Worm (Caenorhabditis elegans) whole organism, early embryonic: ENCODE results near the gene F46C5.6.

Source experiments
- B0310.2 ChIP-seq: sonication (generic microtip); optimal IDR thresholded peaks from 2 replicates; lab custom pipeline; 2016; ENCODE audit warnings: mild to moderate bottlenecking, missing genetic modification characterization, missing compliant biosample characterization
- F13C5.2 ChIP-seq: sonication (generic microtip); optimal IDR thresholded peaks from 2 replicates; lab custom pipeline; 2017; ENCODE audit warnings: mild to moderate bottlenecking, missing genetic modification characterization, inconsistent platforms, missing compliant biosample characterization
- aly-1 ChIP-seq: sonication (generic microtip); optimal IDR thresholded peaks from 2 replicates; lab custom pipeline; 2016; ENCODE audit warnings: missing genetic modification characterization, missing compliant biosample characterization
- ama-1 ChIP-seq: fragments of 150-350 bp; optimal IDR thresholded peaks from 2 replicates; lab custom pipeline; 2014
- ceh-13 ChIP-seq: fragments of 200-800 bp; sonication (Bioruptor generic); optimal IDR thresholded peaks from 2 replicates; lab custom pipeline; 2018; ENCODE audit warnings: mild to moderate bottlenecking, missing genetic modification characterization, missing compliant biosample characterization
- ceh-36 ChIP-seq: sonication (generic microtip); optimal IDR thresholded peaks from 2 replicates; lab custom pipeline; 2016; ENCODE audit warnings: missing genetic modification characterization, inconsistent platforms, missing compliant biosample characterization
- ets-7 ChIP-seq: sonication (generic microtip); optimal IDR thresholded peaks from 2 replicates; lab custom pipeline; 2016; ENCODE audit warnings: missing genotype, missing genetic modification characterization, missing compliant biosample characterization
- flt-1 ChIP-seq: fragments of 200-800 bp; sonication (Bioruptor generic); IDR thresholded peaks from 2 replicates; pipeline ENCODE4 v1.3.6; 2022; ENCODE audit warnings: missing genetic modification characterization, missing compliant biosample characterization
- hmbx-1 ChIP-seq: sonication (generic microtip); optimal IDR thresholded peaks from 2 replicates; lab custom pipeline; 2016; ENCODE audit warnings: mild to moderate bottlenecking, missing genetic modification characterization, missing compliant biosample characterization
- hmg-4 ChIP-seq: fragments of 200-800 bp; sonication (Bioruptor generic); optimal IDR thresholded peaks from 2 replicates; lab custom pipeline; 2018; ENCODE audit warnings: mild to moderate bottlenecking, missing genetic modification characterization, missing compliant biosample characterization
- hnd-1 ChIP-seq: sonication (generic microtip); optimal IDR thresholded peaks from 2 replicates; lab custom pipeline; 2016; ENCODE audit warnings: missing genetic modification characterization, missing compliant biosample characterization
- pes-1 ChIP-seq: fragments of 200-800 bp; sonication (Bioruptor generic); IDR thresholded peaks from 2 replicates; pipeline ENCODE4 v1.3.6; 2022; ENCODE audit warnings: missing genetic modification reagents, missing genetic modification characterization, missing compliant biosample characterization
- scrt-1 ChIP-seq: fragments of 200-800 bp; sonication (Bioruptor generic); IDR thresholded peaks from 2 replicates; pipeline ENCODE4 v1.3.6; 2022; ENCODE audit warnings: missing genetic modification characterization, missing compliant biosample characterization
- sea-1 ChIP-seq: fragments of 200-800 bp; sonication (Bioruptor generic); conservative IDR thresholded peaks from 2 replicates; pipeline ENCODE4 v1.3.6; 2022; ENCODE audit warnings: missing genetic modification characterization, missing compliant biosample characterization
- tbx-11 ChIP-seq: fragments of 200-800 bp; sonication (Bioruptor generic); IDR thresholded peaks from 2 replicates; pipeline ENCODE4 v1.3.6; 2022; ENCODE audit warnings: missing genetic modification characterization, missing compliant biosample characterization
- tbx-37 ChIP-seq: fragments of 200-800 bp; sonication (Bioruptor generic); conservative IDR thresholded peaks from 2 replicates; pipeline ENCODE4 v1.3.6; 2022; ENCODE audit warnings: missing genetic modification reagents, missing genetic modification characterization, missing compliant biosample characterization
- tra-4 ChIP-seq: sonication (generic microtip); optimal IDR thresholded peaks from 2 replicates; lab custom pipeline; 2017; ENCODE audit warnings: missing genetic modification characterization, missing compliant biosample characterization

The F46C5.6 gene

DNA sequence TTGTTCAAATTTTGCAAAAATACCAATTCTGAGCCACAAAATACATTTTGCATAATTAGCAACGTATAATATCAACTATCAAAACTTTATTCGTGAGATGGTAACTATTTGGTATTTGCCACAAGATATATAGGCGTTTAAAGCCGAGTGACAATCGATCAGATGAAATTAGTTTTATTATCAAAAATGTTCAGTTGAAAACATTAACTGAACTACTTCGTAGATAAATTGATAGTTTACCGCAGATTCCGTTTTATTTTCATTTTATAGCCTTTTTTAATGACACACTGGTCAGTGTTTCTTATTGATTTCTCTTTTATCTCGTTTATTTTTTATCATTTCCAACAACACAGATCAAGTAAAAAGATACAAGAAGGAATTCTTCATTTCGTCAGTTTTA lies 27.1 kb downstream of the F46C5.6 start:
- no peak for TF ChIP-seq ets-7 (tag; lab: Kevin White, UChicago)
- TF ChIP-seq flt-1 (GFP tag; lab: Robert Waterston, UW): no peak
- no peak for TF ChIP-seq hnd-1 (tag; lab: Kevin White, UChicago)
- no peak for TF ChIP-seq scrt-1 (GFP tag; lab: Robert Waterston, UW)
- no peak for TF ChIP-seq ceh-36 (tag; lab: Kevin White, UChicago)
- no peak for TF ChIP-seq ceh-13
- no peak for TF ChIP-seq hmg-4 (GFP tag; lab: Kevin White, UChicago)
- no peak for TF ChIP-seq B0310.2 (tag; lab: Kevin White, UChicago)
- TF ChIP-seq ama-1 (lab: Kevin White, UChicago): no peak
- TF ChIP-seq tbx-37 (GFP tag; lab: Robert Waterston, UW): no peak
- TF ChIP-seq aly-1: no peak
- TF ChIP-seq sea-1: no peak
- no peak for TF ChIP-seq hmbx-1 (tag; lab: Kevin White, UChicago)

DNA sequence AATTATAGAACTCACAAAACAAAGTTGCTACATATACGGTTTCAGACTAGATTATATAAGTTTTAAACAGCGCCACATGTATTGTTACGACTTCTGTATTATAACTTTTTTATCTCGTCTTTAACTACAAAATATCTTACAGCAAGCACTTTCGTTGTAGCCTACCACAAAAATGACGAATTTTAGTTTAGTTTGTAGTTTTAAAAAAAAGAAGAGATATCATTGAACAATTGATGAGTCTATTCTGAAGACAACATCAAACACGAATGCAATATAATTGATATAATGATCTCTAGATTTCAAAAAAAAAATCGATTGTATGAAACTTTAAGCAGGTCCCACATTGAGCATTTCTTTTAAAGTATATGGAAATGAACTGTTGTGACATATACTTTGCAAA lies 30.1 kb downstream of the F46C5.6 start:
- TF ChIP-seq ceh-36 (tag; lab: Kevin White, UChicago) (no peak), tbx-37 (GFP tag; lab: Robert Waterston, UW) (no peak), sea-1 (no peak), hmbx-1 (tag; lab: Kevin White, UChicago) (no peak), hnd-1 (tag; lab: Kevin White, UChicago) (no peak), ets-7 (tag; lab: Kevin White, UChicago) (no peak)

DNA sequence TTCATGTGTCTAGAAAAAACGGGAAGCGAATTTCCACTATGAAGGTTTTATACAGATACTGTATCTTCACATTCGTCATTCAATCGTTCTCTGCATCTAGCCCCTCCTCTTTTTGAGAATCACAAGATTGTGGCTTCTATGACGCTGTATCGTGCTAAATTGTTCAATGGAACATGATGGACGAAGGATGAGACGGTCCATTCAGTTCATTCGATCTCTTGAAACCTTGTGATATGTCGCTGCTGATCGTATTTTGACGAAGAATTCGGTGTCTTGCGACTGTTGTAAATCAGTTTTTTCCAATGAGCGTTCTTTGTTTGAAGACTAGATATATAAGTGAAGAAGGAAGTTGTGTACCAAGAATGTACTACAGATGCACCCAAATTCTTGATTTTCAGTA lies 30.7 kb downstream of the F46C5.6 start:
- no peak for TF ChIP-seq ceh-13
- no peak for TF ChIP-seq tbx-37 (GFP tag; lab: Robert Waterston, UW)
- TF ChIP-seq F13C5.2 (tag; lab: Kevin White, UChicago): no peak

DNA sequence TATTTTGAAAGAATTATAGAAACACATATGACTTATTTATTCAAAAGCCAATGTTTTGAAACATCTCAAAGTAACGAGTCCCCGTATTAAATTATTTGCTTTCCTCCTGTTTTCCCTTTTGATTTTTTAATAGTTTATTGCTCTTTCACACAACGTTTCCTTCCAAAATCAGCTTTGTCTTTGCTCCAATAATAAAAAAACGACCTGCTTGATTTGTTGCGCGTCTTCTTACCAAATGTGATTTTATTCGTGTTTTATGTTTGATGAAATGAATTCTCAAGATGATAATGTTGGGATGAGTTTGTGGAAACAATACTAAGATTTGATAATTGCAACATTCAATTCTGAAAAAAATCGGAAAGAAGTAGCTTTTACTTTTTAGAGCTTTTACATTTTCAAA lies 32.0 kb downstream of the F46C5.6 start:
- TF ChIP-seq hmbx-1 (tag; lab: Kevin White, UChicago) (no peak), pes-1 (no peak), aly-1 (no peak), hmg-4 (GFP tag; lab: Kevin White, UChicago) (no peak), flt-1 (GFP tag; lab: Robert Waterston, UW) (no peak), tra-4 (tag; lab: Kevin White, UChicago) (no peak), tbx-37 (GFP tag; lab: Robert Waterston, UW) (no peak), ama-1 (lab: Kevin White, UChicago) (no peak), scrt-1 (GFP tag; lab: Robert Waterston, UW) (no peak), hnd-1 (tag; lab: Kevin White, UChicago) (no peak), ceh-13 (no peak)

DNA sequence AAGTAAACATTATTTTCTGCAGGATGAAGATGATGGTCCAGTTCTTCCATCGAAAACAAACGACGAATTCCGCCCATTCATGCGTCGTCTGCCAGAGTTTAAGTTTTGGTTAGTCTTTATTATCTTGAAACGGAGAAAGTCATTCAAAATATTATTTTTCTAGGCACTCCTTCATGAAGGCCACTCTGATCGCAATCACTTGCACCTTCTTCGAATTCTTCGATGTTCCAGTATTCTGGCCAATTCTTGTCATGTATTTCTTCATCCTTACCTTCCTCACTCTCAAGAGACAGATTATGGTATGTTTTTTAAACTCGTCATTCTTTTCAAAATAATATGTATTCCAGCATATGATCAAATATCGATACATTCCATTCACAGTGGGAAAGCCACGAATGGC lies 32.5 kb downstream of the F46C5.6 start:
- TF ChIP-seq pes-1 (no peak), hnd-1 (tag; lab: Kevin White, UChicago) (no peak), aly-1 (no peak), tbx-37 (GFP tag; lab: Robert Waterston, UW) (no peak), scrt-1 (GFP tag; lab: Robert Waterston, UW) (no peak), B0310.2 (tag; lab: Kevin White, UChicago) (no peak), ama-1 (lab: Kevin White, UChicago) (no peak), ets-7 (tag; lab: Kevin White, UChicago) (no peak), hmbx-1 (tag; lab: Kevin White, UChicago) (no peak), hmg-4 (GFP tag; lab: Kevin White, UChicago) (no peak), ceh-36 (tag; lab: Kevin White, UChicago) (no peak), F13C5.2 (tag; lab: Kevin White, UChicago) (no peak), ceh-13 (no peak), tra-4 (tag; lab: Kevin White, UChicago) (no peak), tbx-11 (GFP tag; lab: Robert Waterston, UW) (no peak)

DNA sequence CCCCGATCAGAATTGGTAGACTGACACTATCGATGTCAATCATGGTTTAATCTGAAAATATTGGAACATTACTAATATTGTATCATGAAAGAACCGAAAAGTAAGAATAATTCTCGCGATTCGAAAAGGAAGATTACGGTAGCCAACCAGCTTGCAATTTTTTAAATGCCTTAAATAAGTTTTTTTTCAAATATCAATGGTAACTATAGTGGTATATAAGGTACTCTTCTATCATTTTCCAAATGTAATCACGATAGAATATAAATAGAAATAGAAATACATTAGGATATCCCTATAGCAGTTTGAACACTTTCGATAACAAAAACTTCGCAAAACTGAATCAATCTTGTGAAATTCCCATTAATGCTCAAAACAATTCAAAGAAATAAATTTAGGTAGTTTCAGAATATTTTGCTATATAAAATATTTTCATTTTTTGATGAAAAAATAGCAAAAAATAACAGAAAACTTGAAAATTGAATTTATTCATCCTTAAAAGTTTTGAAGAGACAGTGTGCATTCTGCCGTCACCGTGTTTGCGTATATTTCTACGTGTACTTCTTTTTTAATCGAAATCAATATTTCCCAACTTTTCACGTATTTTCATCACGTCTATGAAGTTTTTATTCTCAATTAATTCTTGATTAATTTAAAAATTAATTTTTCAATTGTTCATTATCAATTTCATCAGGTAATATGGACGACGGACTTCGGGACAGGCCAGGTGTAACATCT lies 33.5 kb downstream of the F46C5.6 start, which contains the start of the genes F46C5.9 and rer-1:
F46C5.9 (minus strand) TSS at position 51 of the 735 bp plus-strand sequence.
rer-1 (plus strand) TSS at position 692 of the 735 bp plus-strand sequence.
- TF ChIP-seq ets-7 (tag; lab: Kevin White, UChicago): no peak
- TF ChIP-seq tbx-11 (GFP tag; lab: Robert Waterston, UW): no peak
- no peak for TF ChIP-seq sea-1
- TF ChIP-seq aly-1: no peak
- TF ChIP-seq ceh-13: no peak
- TF ChIP-seq flt-1 (GFP tag; lab: Robert Waterston, UW): no peak
- no peak for TF ChIP-seq pes-1
- no peak for TF ChIP-seq ceh-36 (tag; lab: Kevin White, UChicago)
- TF ChIP-seq scrt-1 (GFP tag; lab: Robert Waterston, UW): no peak
- TF ChIP-seq hmg-4 (GFP tag; lab: Kevin White, UChicago): no peak
- no peak for TF ChIP-seq F13C5.2 (tag; lab: Kevin White, UChicago)
- no peak for TF ChIP-seq B0310.2 (tag; lab: Kevin White, UChicago)

DNA sequence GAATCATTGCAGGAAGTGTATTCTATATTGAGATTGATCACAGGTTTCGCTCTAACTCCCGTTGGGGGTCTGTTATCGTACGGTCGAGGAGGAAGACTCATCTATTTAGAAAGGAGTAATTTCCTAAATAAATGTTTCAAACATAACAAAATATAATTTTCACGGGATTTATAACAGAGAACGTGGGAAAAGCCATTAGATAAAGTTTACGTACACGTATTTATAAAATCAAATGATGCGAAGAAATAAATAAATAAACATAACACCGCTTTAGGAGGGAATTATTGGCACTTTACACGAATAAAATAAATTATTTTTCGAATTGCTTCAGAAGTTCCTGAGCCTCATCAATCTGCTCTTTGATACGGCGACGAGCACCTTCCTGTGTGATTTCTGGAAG lies 35.8 kb downstream of the F46C5.6 start, which contains the start of gene F07H5.10:
F07H5.10 (minus strand) TSS at position 101 of the 400 bp plus-strand sequence.
- no peak for TF ChIP-seq ceh-13
- no peak for TF ChIP-seq scrt-1 (GFP tag; lab: Robert Waterston, UW)
- TF ChIP-seq tra-4 (tag; lab: Kevin White, UChicago): no peak
- no peak for TF ChIP-seq flt-1 (GFP tag; lab: Robert Waterston, UW)

DNA sequence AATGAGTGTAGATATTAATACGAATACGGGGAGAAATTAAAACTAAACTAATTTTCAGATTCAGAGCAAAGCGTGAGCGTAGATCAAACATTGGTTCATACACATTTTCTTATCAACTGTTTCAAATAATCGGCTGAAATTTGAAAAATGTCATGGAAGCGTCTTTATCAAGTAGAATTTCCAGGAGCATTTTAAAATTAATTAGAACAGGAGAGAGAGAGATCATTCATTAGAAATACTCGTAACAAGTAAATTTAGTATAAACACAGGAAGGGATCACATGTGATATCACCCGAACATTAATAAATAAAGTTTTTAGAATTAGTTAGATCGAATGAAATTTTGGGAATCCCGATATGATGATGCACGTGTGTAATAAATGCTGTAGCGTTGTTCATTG lies 37.4 kb downstream of the F46C5.6 start, which contains the start of gene pho-13:
pho-13 (minus strand) TSS at position 101 of the 400 bp plus-strand sequence.
- TF ChIP-seq B0310.2 (tag; lab: Kevin White, UChicago) (no peak), F13C5.2 (tag; lab: Kevin White, UChicago) (no peak), pes-1 (no peak)
